Fruit fly (Drosophila melanogaster): ENCODE results near the gene Coq4.
A peak's percentile ranks its signal among the peaks of the same experiment; 100 is the strongest.

Coq4 gene

DNA sequence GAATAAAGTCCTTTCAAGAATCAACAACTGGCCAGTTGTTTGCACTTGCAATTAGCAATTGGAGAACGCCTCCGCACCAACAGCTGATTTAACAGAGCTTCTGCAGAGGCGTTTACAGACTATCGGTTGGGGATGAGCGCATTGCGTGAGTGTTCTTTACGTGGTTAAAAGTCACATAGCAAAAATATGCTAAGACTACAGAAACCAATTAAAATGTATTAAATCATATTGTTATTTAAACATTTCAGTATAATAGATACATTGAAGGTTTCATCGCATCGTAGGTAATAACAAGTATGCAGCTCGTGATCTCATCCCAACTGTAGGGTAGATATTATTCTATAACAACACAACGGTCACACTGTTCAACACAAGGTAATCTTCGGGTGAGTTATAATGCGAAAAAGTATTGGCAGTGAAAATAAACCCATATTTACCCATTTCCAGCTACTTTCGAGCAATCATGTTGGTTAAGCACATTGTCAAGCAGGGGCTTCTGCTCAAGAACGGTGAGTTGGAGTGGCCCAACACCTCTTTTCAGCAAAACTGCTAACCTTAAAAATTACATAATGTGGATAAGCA, 8.2 kb downstream of the Coq4 start, which contains the start of the genes Sec3 and COX7B (continued):
- TF ChIP-seq CG10959 (GFP tag; IDR thresholded peaks at IDR 0.05) = no peak
- TF ChIP-seq jing (GFP tag; optimal IDR thresholded peaks at IDR 0.05) = no peak
- peak; percentile 76; the same call in 2 of the 4 replicates for TF ChIP-seq chinmo (GFP tag; IDR thresholded peaks at IDR 0.05; ENCODE audit: partially characterized antibody)
- peak; percentile 66 for TF ChIP-seq Atf3 (GFP tag; optimal IDR thresholded peaks at IDR 0.05)
- peak; percentile 87 for TF ChIP-seq pzg (GFP tag; optimal IDR thresholded peaks at IDR 0.05)
- TF ChIP-seq CG10654 (GFP tag; optimal IDR thresholded peaks at IDR 0.05) = peak; percentile 43
- no peak for TF ChIP-seq kah (GFP tag; optimal IDR thresholded peaks at IDR 0.05)
- peak; percentile 50 for TF ChIP-seq gsb-n (tag; optimal IDR thresholded peaks at IDR 0.05)
- TF ChIP-seq CG15011 (GFP tag; optimal IDR thresholded peaks at IDR 0.05) = no peak
- TF ChIP-seq CG16815 (GFP tag; optimal IDR thresholded peaks at IDR 0.05) = peak; percentile 26
- no peak for TF ChIP-seq sisA (GFP tag; IDR thresholded peaks at IDR 0.05)
- TF ChIP-seq fd96Cb (tag; optimal IDR thresholded peaks at IDR 0.05) = peak; percentile 22
- no peak for TF ChIP-seq GATAe (GFP tag; conservative IDR thresholded peaks at IDR 0.05)
- no peak for TF ChIP-seq zf30C (GFP tag; optimal IDR thresholded peaks at IDR 0.05)
- TF ChIP-seq CG14965 (GFP tag; optimal IDR thresholded peaks at IDR 0.05; ENCODE audit: borderline replicate concordance) = no peak
- TF ChIP-seq CG16813 (GFP tag; IDR thresholded peaks at IDR 0.05; ENCODE audit: partially characterized antibody) = peak; percentile 95
- TF ChIP-seq CG18262 (tag; optimal IDR thresholded peaks at IDR 0.05) = peak; percentile 60
- peak; percentile 76 for TF ChIP-seq zen (tag; optimal IDR thresholded peaks at IDR 0.05)
- TF ChIP-seq so (GFP tag; IDR thresholded peaks at IDR 0.05) = no peak
- TF ChIP-seq maf-S (GFP tag; optimal IDR thresholded peaks at IDR 0.05) = peak; percentile 34
- TF ChIP-seq Dp (GFP tag; optimal IDR thresholded peaks at IDR 0.05) = peak; percentile 4
- peak; percentile 63; the same call in 1 of the 2 replicates for TF ChIP-seq CG7372 (GFP tag; IDR thresholded peaks at IDR 0.05)
- peak; percentile 58 for TF ChIP-seq CG1602 (GFP tag; optimal IDR thresholded peaks at IDR 0.05)
- TF ChIP-seq CG2202 (tag; optimal IDR thresholded peaks at IDR 0.05) = peak; percentile 7
- peak; percentile 67 for TF ChIP-seq CG30020 (tag; optimal IDR thresholded peaks at IDR 0.05)
- TF ChIP-seq CG11247 (GFP tag; IDR thresholded peaks at IDR 0.05) = no peak
- no peak; the same call in 1 of the 2 replicates for TF ChIP-seq ato (GFP tag; IDR thresholded peaks at IDR 0.05; ENCODE audit: partially characterized antibody)
- TF ChIP-seq dpn (GFP tag; optimal IDR thresholded peaks at IDR 0.05) = peak; percentile 72 to 78
- no peak for TF ChIP-seq aop (GFP tag; IDR thresholded peaks at IDR 0.05)
- TF ChIP-seq Jarid2 (GFP tag; optimal IDR thresholded peaks at IDR 0.05) = no peak
- TF ChIP-seq CG10543 (GFP tag; optimal IDR thresholded peaks at IDR 0.05) = peak; percentile 67
- no peak for TF ChIP-seq seq (GFP tag; IDR thresholded peaks at IDR 0.05)
- peak; percentile 71 for TF ChIP-seq Lhr (GFP tag; optimal IDR thresholded peaks at IDR 0.05)
- TF ChIP-seq sens (GFP tag) = peak; percentile 88
- no peak for TF ChIP-seq TFAM (GFP tag; optimal IDR thresholded peaks at IDR 0.05)
- no peak for TF ChIP-seq CG16779 (GFP tag; IDR thresholded peaks at IDR 0.05)
- TF ChIP-seq Dfd (GFP tag; optimal IDR thresholded peaks at IDR 0.05) = no peak
- TF ChIP-seq amos (GFP tag; IDR thresholded peaks at IDR 0.05; ENCODE audit: partially characterized antibody) = peak; percentile 87
- TF ChIP-seq CG17361 (GFP tag; IDR thresholded peaks at IDR 0.05) = peak; percentile 72; the same call in 2 of the 3 replicates
- TF ChIP-seq NFAT (GFP tag; IDR thresholded peaks at IDR 0.05) = peak; percentile 71
- peak; percentile 72 for TF ChIP-seq lbe (GFP tag; optimal IDR thresholded peaks at IDR 0.05)
- TF ChIP-seq Chrac-16 (GFP tag; optimal IDR thresholded peaks at IDR 0.05) = peak; percentile 66
- TF ChIP-seq CG4282 (GFP tag; optimal IDR thresholded peaks at IDR 0.05) = peak; percentile 12
- TF ChIP-seq lab (GFP tag; optimal IDR thresholded peaks at IDR 0.05) = peak; percentile 62
- peak; percentile 62 for TF ChIP-seq CG9727 (GFP tag; optimal IDR thresholded peaks at IDR 0.05)
- no peak for TF ChIP-seq pan (optimal IDR thresholded peaks at IDR 0.05)
- peak in 1 of 2 experiments; percentile 61 for TF ChIP-seq pan (GFP tag; optimal IDR thresholded peaks at IDR 0.05 in 1 of 2, IDR thresholded peaks at IDR 0.05 in 1 of 2)
- no peak for TF ChIP-seq stc (GFP tag; IDR thresholded peaks at IDR 0.05)
- TF ChIP-seq CG31441 (GFP tag; IDR thresholded peaks at IDR 0.05) = peak; percentile 61
- peak; percentile 21 for TF ChIP-seq CTCF (GFP tag; optimal IDR thresholded peaks at IDR 0.05)
- peak; percentile 84 for TF ChIP-seq CG9437 (GFP tag; optimal IDR thresholded peaks at IDR 0.05)
